Fruit fly (Drosophila melanogaster) whole organism, embryonic: ENCODE data around the gene CG6843.

Source experiments
- Aef1 ChIP-seq: fragments of 200-800 bp; sonication (Bioruptor generic); IDR thresholded peaks from 3 replicates; pipeline ENCODE4 v1.3.6; 2022; ENCODE audit warnings: missing biosample characterization, missing genetic modification characterization
- CG10543 ChIP-seq: fragments of 200-800 bp; sonication (Bioruptor generic); optimal IDR thresholded peaks from 3 replicates; lab custom pipeline; 2017; ENCODE audit warnings: missing biosample characterization, mild to moderate bottlenecking, missing genetic modification characterization, moderate library complexity
- CG10654 ChIP-seq: fragments of 200-800 bp; sonication (Bioruptor generic); optimal IDR thresholded peaks from 2 replicates; lab custom pipeline; 2016; ENCODE audit warnings: missing biosample characterization, missing genetic modification characterization
- CG11085 ChIP-seq: fragments of 200-800 bp; sonication (Bioruptor generic); IDR thresholded peaks from 2 replicates; pipeline ENCODE4 v1.3.6; 2022; ENCODE audit warnings: missing biosample characterization, missing genetic modification characterization
- CG11093 ChIP-seq: fragments of 200-800 bp; sonication (Bioruptor generic); IDR thresholded peaks from 3 replicates; pipeline ENCODE4 v1.3.6; 2022; ENCODE audit warnings: missing biosample characterization, missing genetic modification characterization
- CG12155 ChIP-seq: fragments of 200-800 bp; sonication (Bioruptor generic); optimal IDR thresholded peaks from 3 replicates; lab custom pipeline; 2016; ENCODE audit warnings: missing biosample characterization, missing genetic modification characterization
- CG12299 ChIP-seq: fragments of 200-800 bp; sonication (Bioruptor generic); optimal IDR thresholded peaks from 2 replicates; lab custom pipeline; 2018; ENCODE audit warnings: missing biosample characterization, mild to moderate bottlenecking, missing genetic modification characterization
- CG12391 ChIP-seq: fragments of 200-800 bp; sonication (Bioruptor generic); optimal IDR thresholded peaks from 3 replicates; lab custom pipeline; 2018; ENCODE audit warnings: missing biosample characterization, mild to moderate bottlenecking, missing genetic modification characterization, moderate library complexity
- CG13775 ChIP-seq: fragments of 200-800 bp; sonication (Bioruptor generic); optimal IDR thresholded peaks from 3 replicates; lab custom pipeline; 2017; ENCODE audit warnings: missing biosample characterization, mild to moderate bottlenecking, missing genetic modification characterization
- CG13894 ChIP-seq: fragments of 200-800 bp; sonication (Bioruptor generic); optimal IDR thresholded peaks from 3 replicates; lab custom pipeline; 2018; ENCODE audit warnings: missing biosample characterization, mild to moderate bottlenecking, missing genetic modification characterization, moderate library complexity
- CG16815 ChIP-seq: fragments of 200-800 bp; sonication (Bioruptor generic); optimal IDR thresholded peaks from 3 replicates; lab custom pipeline; 2017; ENCODE audit warnings: missing biosample characterization, mild to moderate bottlenecking, missing genetic modification characterization
- CG17359 ChIP-seq: fragments of 200-800 bp; sonication (Bioruptor generic); optimal IDR thresholded peaks from 3 replicates; lab custom pipeline; 2018; ENCODE audit warnings: missing biosample characterization, mild to moderate bottlenecking, missing genetic modification characterization, moderate library complexity
- CG18011 ChIP-seq: fragments of 200-800 bp; sonication (Bioruptor generic); optimal IDR thresholded peaks from 2 replicates; lab custom pipeline; 2017; ENCODE audit warnings: missing biosample characterization, missing genetic modification characterization, mild to moderate bottlenecking, moderate library complexity, missing genotype
- CG2875 ChIP-seq: fragments of 200-800 bp; sonication (Bioruptor generic); optimal IDR thresholded peaks from 2 replicates; lab custom pipeline; 2017; ENCODE audit warnings: missing biosample characterization, mild to moderate bottlenecking, missing genetic modification characterization, missing genetic modification reagents
- CG30403 ChIP-seq: fragments of 200-800 bp; sonication (Bioruptor generic); optimal IDR thresholded peaks from 3 replicates; lab custom pipeline; 2016; ENCODE audit warnings: missing biosample characterization, missing genetic modification characterization
- CG32532 ChIP-seq: fragments of 200-800 bp; sonication (Bioruptor generic); IDR thresholded peaks from 2 replicates; pipeline ENCODE4 v1.3.6; 2022; ENCODE audit warnings: missing biosample characterization, missing genetic modification characterization
- CG34376 ChIP-seq: fragments of 200-800 bp; sonication (Bioruptor generic); optimal IDR thresholded peaks from 2 replicates; lab custom pipeline; 2018; ENCODE audit warnings: missing biosample characterization, mild to moderate bottlenecking, missing genetic modification characterization
- CG34422 ChIP-seq: fragments of 200-800 bp; sonication (Bioruptor generic); IDR thresholded peaks from 3 replicates; pipeline ENCODE4 v1.3.6; 2022; ENCODE audit warnings: missing biosample characterization, missing genetic modification characterization
- CG4282 ChIP-seq: fragments of 200-800 bp; sonication (Bioruptor generic); optimal IDR thresholded peaks from 2 replicates; lab custom pipeline; 2016; ENCODE audit warnings: missing biosample characterization, missing genetic modification characterization
- CG4404 ChIP-seq: fragments of 200-800 bp; sonication (Bioruptor generic); IDR thresholded peaks from 2 replicates; pipeline ENCODE4 v1.3.6; 2022; ENCODE audit warnings: missing biosample characterization, missing genetic modification characterization
- CG5180 ChIP-seq: fragments of 200-800 bp; sonication (Bioruptor generic); optimal IDR thresholded peaks from 3 replicates; lab custom pipeline; 2017; ENCODE audit warnings: missing biosample characterization, missing genetic modification characterization, mild to moderate bottlenecking, moderate library complexity, missing genetic modification reagents
- CG9609 ChIP-seq: fragments of 200-800 bp; sonication (Bioruptor generic); optimal IDR thresholded peaks from 3 replicates; lab custom pipeline; 2016; ENCODE audit warnings: missing biosample characterization, missing genetic modification characterization
- CG9727 ChIP-seq: fragments of 200-800 bp; sonication (Bioruptor generic); optimal IDR thresholded peaks from 3 replicates; lab custom pipeline; 2017; ENCODE audit warnings: missing biosample characterization, mild to moderate bottlenecking, missing genetic modification characterization
- CG9817 ChIP-seq: fragments of 200-800 bp; sonication (Bioruptor generic); optimal IDR thresholded peaks from 2 replicates; lab custom pipeline; 2018; ENCODE audit warnings: missing biosample characterization, mild to moderate bottlenecking, missing genetic modification characterization, moderate library complexity
- CrebB ChIP-seq: fragments of 200-800 bp; sonication (Bioruptor generic); optimal IDR thresholded peaks from 3 replicates; lab custom pipeline; 2018; ENCODE audit warnings: missing biosample characterization, mild to moderate bottlenecking, missing genetic modification characterization
- D19B ChIP-seq: fragments of 200-800 bp; sonication (Bioruptor generic); optimal IDR thresholded peaks from 2 replicates; lab custom pipeline; 2017; ENCODE audit warnings: missing biosample characterization, mild to moderate bottlenecking, missing genetic modification characterization
- Lim3 ChIP-seq: fragments of 200-800 bp; sonication (Bioruptor generic); IDR thresholded peaks from 2 replicates; pipeline ENCODE4 v1.3.6; 2022; ENCODE audit warnings: missing biosample characterization, missing genetic modification characterization
- Rfx ChIP-seq: fragments of 200-800 bp; sonication (Bioruptor generic); IDR thresholded peaks from 2 replicates; pipeline ENCODE4 v1.3.6; 2022; ENCODE audit warnings: missing biosample characterization, missing genetic modification characterization
- Six4 ChIP-seq: fragments of 200-800 bp; sonication (Bioruptor generic); optimal IDR thresholded peaks from 2 replicates; lab custom pipeline; 2016; ENCODE audit warnings: missing biosample characterization, missing genetic modification characterization
- ap ChIP-seq: fragments of 200-800 bp; sonication (Bioruptor generic); IDR thresholded peaks from 2 replicates; pipeline ENCODE4 v1.3.6; 2022; ENCODE audit warnings: missing biosample characterization, missing genetic modification characterization
- az2 ChIP-seq: fragments of 200-800 bp; sonication (Bioruptor generic); optimal IDR thresholded peaks from 3 replicates; lab custom pipeline; 2016; ENCODE audit warnings: missing biosample characterization, missing genetic modification characterization
- crol ChIP-seq: fragments of 200-800 bp; sonication (Bioruptor generic); IDR thresholded peaks from 2 replicates; pipeline ENCODE4 v1.3.6; 2022; ENCODE audit warnings: missing biosample characterization, missing genetic modification characterization
- gcm ChIP-seq: fragments of 200-800 bp; sonication (Bioruptor generic); optimal IDR thresholded peaks from 2 replicates; lab custom pipeline; 2019; ENCODE audit warnings: missing biosample characterization, mild to moderate bottlenecking, missing genetic modification characterization, moderate library complexity
- gfzf ChIP-seq: fragments of 200-800 bp; sonication (Bioruptor generic); optimal IDR thresholded peaks from 2 replicates; lab custom pipeline; 2016; ENCODE audit warnings: missing biosample characterization, mild to moderate bottlenecking, missing genetic modification characterization, moderate library complexity
- h ChIP-seq: fragments of >200 bp; optimal IDR thresholded peaks from 2 replicates; lab custom pipeline; 2017
- hb ChIP-seq: fragments of 200-800 bp; sonication (Bioruptor generic); IDR thresholded peaks from 3 replicates; pipeline ENCODE4 v1.3.6; 2022; ENCODE audit warnings: missing biosample characterization, missing genetic modification characterization; ENCODE audit not compliant: partially characterized antibody
- lab ChIP-seq: fragments of 200-800 bp; sonication (Bioruptor generic); optimal IDR thresholded peaks from 3 replicates; lab custom pipeline; 2017; ENCODE audit warnings: missing biosample characterization, missing genetic modification characterization, mild to moderate bottlenecking, moderate library complexity, missing genetic modification reagents
- lilli ChIP-seq: fragments of 200-800 bp; sonication (Bioruptor generic); optimal IDR thresholded peaks from 3 replicates; lab custom pipeline; 2016; ENCODE audit warnings: missing biosample characterization, missing genetic modification characterization
- mam ChIP-seq: fragments of 200-800 bp; sonication (Bioruptor generic); optimal IDR thresholded peaks from 3 replicates; lab custom pipeline; 2016; ENCODE audit warnings: missing biosample characterization, missing genetic modification characterization
- pnt ChIP-seq: fragments of 200-800 bp; sonication (Bioruptor generic); optimal IDR thresholded peaks from 3 replicates; lab custom pipeline; 2016; ENCODE audit warnings: missing biosample characterization, missing genetic modification characterization
- pros ChIP-seq: fragments of 200-800 bp; sonication (Bioruptor generic); optimal IDR thresholded peaks from 3 replicates; lab custom pipeline; 2019; ENCODE audit warnings: missing biosample characterization, mild to moderate bottlenecking, missing genetic modification characterization, moderate library complexity
- ranshi ChIP-seq: fragments of 200-800 bp; sonication (Bioruptor generic); IDR thresholded peaks from 2 replicates; pipeline ENCODE4 v1.3.6; 2022; ENCODE audit warnings: missing biosample characterization, missing genetic modification characterization
- run ChIP-seq: fragments of 200-800 bp; sonication (Bioruptor generic); optimal IDR thresholded peaks from 3 replicates; lab custom pipeline; 2018; ENCODE audit warnings: missing biosample characterization, mild to moderate bottlenecking, missing genetic modification characterization
- sima ChIP-seq: fragments of 200-800 bp; sonication (Bioruptor generic); optimal IDR thresholded peaks from 2 replicates; lab custom pipeline; 2016; ENCODE audit warnings: missing biosample characterization, missing genetic modification characterization
- slou ChIP-seq: fragments of 200-800 bp; sonication (Bioruptor generic); optimal IDR thresholded peaks from 3 replicates; lab custom pipeline; 2016; ENCODE audit warnings: missing biosample characterization, missing genetic modification characterization
- tap ChIP-seq: fragments of 200-800 bp; optimal IDR thresholded peaks from 3 replicates; lab custom pipeline; 2019; ENCODE audit warnings: missing biosample characterization, mild to moderate bottlenecking, missing genetic modification characterization, moderate library complexity
- tna ChIP-seq: fragments of 200-800 bp; sonication (Bioruptor generic); IDR thresholded peaks from 2 replicates; pipeline ENCODE4 v1.3.6; 2022; ENCODE audit warnings: missing biosample characterization, missing genetic modification characterization; ENCODE audit not compliant: partially characterized antibody
- twi ChIP-seq: fragments of 200-800 bp; optimal IDR thresholded peaks from 2 replicates; lab custom pipeline; 2019; ENCODE audit warnings: missing biosample characterization, mild to moderate bottlenecking, missing genetic modification characterization, moderate library complexity
- vfl ChIP-seq: fragments of 200-800 bp; sonication (Bioruptor generic); optimal IDR thresholded peaks from 2 replicates; lab custom pipeline; 2016; ENCODE audit warnings: missing biosample characterization, missing genetic modification characterization

Gene CG6843

DNA sequence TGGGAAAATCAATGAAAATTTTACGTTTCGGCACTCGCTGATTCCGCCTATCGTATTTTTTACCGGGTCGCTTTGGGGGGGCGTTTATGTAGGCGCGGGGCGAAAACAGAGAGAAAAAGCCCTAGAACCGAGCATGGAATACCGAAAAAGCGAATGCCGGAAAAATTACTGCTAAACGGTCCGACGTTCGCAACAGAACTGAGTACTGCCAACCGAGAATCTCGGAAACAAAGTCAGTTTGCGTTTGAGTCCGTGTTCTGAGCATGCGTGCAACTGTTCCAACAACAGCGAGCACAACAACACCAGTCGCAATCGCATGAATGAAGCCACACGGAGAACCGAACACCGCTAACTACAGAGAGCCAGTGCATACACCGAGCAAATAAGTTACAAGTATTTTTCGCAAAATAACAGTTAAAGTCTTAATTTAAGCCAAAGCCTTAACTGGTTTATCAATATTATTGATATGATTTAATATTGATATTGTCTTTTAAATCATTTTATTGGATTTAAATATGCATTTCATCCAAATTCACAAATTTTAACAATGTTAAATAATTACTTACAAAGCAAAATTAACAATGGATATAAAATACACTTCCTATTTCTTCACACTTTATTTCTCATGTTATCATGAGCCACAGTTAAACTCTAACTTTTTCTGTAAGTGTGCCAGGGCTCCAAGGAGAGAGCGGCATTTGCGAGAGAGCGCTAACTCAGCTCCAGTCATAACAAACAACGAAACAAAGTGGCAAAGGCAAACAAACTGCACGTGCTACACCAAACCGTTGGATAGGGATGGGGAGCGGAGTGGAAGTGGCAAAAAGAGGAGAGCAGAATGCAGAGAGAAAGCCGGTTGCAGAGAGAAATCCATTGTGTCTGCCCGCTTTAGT lies 10.9 kb upstream of the CG6843 start, which contains the start of gene CG3961 (continued):
- TF ChIP-seq sima (GFP tag; lab: Kevin White, UChicago) (peak; percentile 30), D19B (GFP tag; lab: Kevin White, UChicago) (peak; percentile 84), pnt (GFP tag; lab: Kevin White, UChicago) (peak; percentile 83), CG10654 (GFP tag; lab: Kevin White, UChicago) (peak; percentile 95), CG13894 (tag; lab: Kevin White, UChicago) (no peak), gcm (peak; percentile 99), CG16815 (GFP tag; lab: Kevin White, UChicago) (peak; percentile 97), CG10543 (GFP tag; lab: Kevin White, UChicago) (peak; percentile 95), CG34422 (GFP tag; lab: Robert Waterston, UW) (peak; percentile 93), CG9817 (peak; percentile 91), CG30403 (GFP tag; lab: Kevin White, UChicago) (peak; percentile 99), mam (GFP tag; lab: Kevin White, UChicago) (peak; percentile 82), tna (GFP tag; lab: Robert Waterston, UW) (no peak), CG12155 (GFP tag; lab: Kevin White, UChicago) (peak; percentile 89), Rfx (GFP tag; lab: Robert Waterston, UW) (peak; percentile 82; the same call in 1 of the 2 replicates), CG34376 (GFP tag; lab: Kevin White, UChicago) (peak; percentile 84), twi (peak; percentile 96), Six4 (peak; percentile 96), CG32532 (GFP tag; lab: Robert Waterston, UW) (peak; percentile 79), CrebB (tag; lab: Kevin White, UChicago) (peak; percentile 93), CG13775 (GFP tag; lab: Kevin White, UChicago) (peak; percentile 98), az2 (GFP tag; lab: Kevin White, UChicago) (peak; percentile 98), CG18011 (peak; percentile 82), CG2875 (GFP tag; lab: Kevin White, UChicago) (peak; percentile 98), crol (peak; percentile 97), CG11093 (GFP tag; lab: Robert Waterston, UW) (peak; percentile 92), lilli (GFP tag; lab: Kevin White, UChicago) (peak; percentile 92), CG9609 (GFP tag; lab: Kevin White, UChicago) (peak; percentile 83), tap (tag; lab: Kevin White, UChicago) (peak; percentile 97), CG12299 (tag; lab: Kevin White, UChicago) (peak; percentile 95), ap (GFP tag; lab: Robert Waterston, UW) (peak; percentile 83), CG12391 (peak; percentile 99), slou (GFP tag; lab: Kevin White, UChicago) (peak; percentile 91), CG4404 (peak; percentile 89), hb (GFP tag; lab: Robert Waterston, UW) (0 out of 3 replicates have a peak, but pooled peaks have one; percentile 32), CG5180 (GFP tag; lab: Kevin White, UChicago) (peak; percentile 93), CG11085 (GFP tag; lab: Robert Waterston, UW) (peak; percentile 59), pros (GFP tag; lab: Kevin White, UChicago) (peak; percentile 56), ranshi (GFP tag; lab: Robert Waterston, UW) (peak; percentile 88), CG4282 (GFP tag; lab: Kevin White, UChicago) (peak; percentile 2), CG17359 (peak; percentile 97), lab (peak; percentile 97), vfl (GFP tag; lab: Kevin White, UChicago) (peak; percentile 83), Aef1 (GFP tag; lab: Robert Waterston, UW) (peak; percentile 84), Lim3 (GFP tag; lab: Robert Waterston, UW) (no peak; the same call in 1 of the 2 replicates), CG9727 (GFP tag; lab: Kevin White, UChicago) (peak; percentile 100), run (peak; percentile 97), gfzf (no peak), h (lab: Kevin White, UChicago) (no peak)
